Fruit fly (Drosophila melanogaster): ENCODE results near the gene CG14683.

DNA sequence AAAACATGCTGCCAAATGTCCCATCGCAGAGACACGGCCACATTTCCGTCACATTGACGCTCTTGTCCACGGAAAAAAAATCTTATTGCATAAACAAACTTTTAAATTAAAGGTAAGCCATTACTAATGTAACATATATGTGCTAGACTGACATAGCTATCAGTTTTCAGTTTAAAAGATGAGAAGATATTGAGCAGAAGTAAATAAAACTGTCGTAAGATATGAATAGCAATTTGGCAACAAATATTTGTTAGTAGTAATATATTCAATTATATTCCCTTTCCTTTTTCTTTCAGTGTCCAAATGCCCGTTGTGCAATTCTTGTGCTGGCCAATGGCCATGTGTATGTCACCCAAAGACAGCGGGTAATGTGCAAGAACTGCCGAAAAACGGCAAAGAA is 37.7 kb upstream of the CG14683 start:
- TF ChIP-seq CG8478 (optimal IDR thresholded peaks at IDR 0.05) = no peak
- TF ChIP-seq CTCF (optimal IDR thresholded peaks at IDR 0.05) = no peak
